Worm (Caenorhabditis elegans) whole organism, late embryonic: ENCODE results near the gene ZK809.1.

Experiments used
- ceh-24 ChIP-seq: sonication (generic microtip); optimal IDR thresholded peaks from 2 replicates; lab custom pipeline; 2016; ENCODE audit warnings: mild to moderate bottlenecking, missing genetic modification characterization, missing compliant biosample characterization
- ceh-45 ChIP-seq: fragments of 200-800 bp; sonication (Bioruptor generic); IDR thresholded peaks from 2 replicates; pipeline ENCODE4 v1.3.6; 2022; ENCODE audit warnings: missing genetic modification reagents, missing genetic modification characterization, missing compliant biosample characterization
- dmd-4 ChIP-seq: sonication (generic microtip); optimal IDR thresholded peaks from 2 replicates; lab custom pipeline; 2016; ENCODE audit warnings: borderline replicate concordance, missing genetic modification characterization, missing compliant biosample characterization
- fkh-6 ChIP-seq: sonication (generic microtip); optimal IDR thresholded peaks from 2 replicates; lab custom pipeline; 2016; ENCODE audit warnings: missing genetic modification characterization, missing compliant biosample characterization
- hlh-13 ChIP-seq: fragments of 200-800 bp; sonication (Bioruptor generic); optimal IDR thresholded peaks from 2 replicates; lab custom pipeline; 2018; ENCODE audit warnings: mild to moderate bottlenecking, missing genetic modification characterization, missing compliant biosample characterization
- hlh-30 ChIP-seq: sonication (generic microtip); optimal IDR thresholded peaks from 2 replicates; lab custom pipeline; 2017; ENCODE audit warnings: antibody characterized with exemption, missing genetic modification characterization, missing compliant biosample characterization; ENCODE audit not compliant: insufficient read depth
- mec-3 ChIP-seq: sonication (generic microtip); optimal IDR thresholded peaks from 2 replicates; lab custom pipeline; 2016; ENCODE audit warnings: borderline replicate concordance, missing genetic modification characterization, missing compliant biosample characterization
- nhr-11 ChIP-seq: fragments of 150-350 bp; optimal IDR thresholded peaks from 2 replicates; lab custom pipeline; 2014; ENCODE audit warnings: missing biosample characterization, missing genetic modification characterization
- pat-9 ChIP-seq: fragments of 200-800 bp; sonication (Bioruptor generic); optimal IDR thresholded peaks from 2 replicates; lab custom pipeline; 2018; ENCODE audit warnings: mild to moderate bottlenecking, missing genetic modification characterization, moderate library complexity, missing compliant biosample characterization
- pha-4 ChIP-seq: fragments of 150-350 bp; optimal IDR thresholded peaks from 2 replicates; lab custom pipeline; 2018; ENCODE audit warnings: missing biosample characterization, missing genetic modification reagents, missing genetic modification characterization
- sox-4 ChIP-seq: sonication (generic microtip); optimal IDR thresholded peaks from 2 replicates; lab custom pipeline; 2017; ENCODE audit warnings: mild to moderate bottlenecking, missing genetic modification characterization, inconsistent platforms, missing compliant biosample characterization
- unc-55 ChIP-seq: sonication (generic microtip); optimal IDR thresholded peaks from 2 replicates; lab custom pipeline; 2017; ENCODE audit warnings: missing biosample characterization, missing genetic modification reagents, missing genetic modification characterization
- unc-86 ChIP-seq: sonication (generic microtip); optimal IDR thresholded peaks from 2 replicates; lab custom pipeline; 2016; ENCODE audit warnings: missing genetic modification characterization, missing compliant biosample characterization
- ztf-16 ChIP-seq: sonication (generic microtip); optimal IDR thresholded peaks from 2 replicates; lab custom pipeline; 2017; ENCODE audit warnings: missing genetic modification characterization, missing compliant biosample characterization

DNA sequence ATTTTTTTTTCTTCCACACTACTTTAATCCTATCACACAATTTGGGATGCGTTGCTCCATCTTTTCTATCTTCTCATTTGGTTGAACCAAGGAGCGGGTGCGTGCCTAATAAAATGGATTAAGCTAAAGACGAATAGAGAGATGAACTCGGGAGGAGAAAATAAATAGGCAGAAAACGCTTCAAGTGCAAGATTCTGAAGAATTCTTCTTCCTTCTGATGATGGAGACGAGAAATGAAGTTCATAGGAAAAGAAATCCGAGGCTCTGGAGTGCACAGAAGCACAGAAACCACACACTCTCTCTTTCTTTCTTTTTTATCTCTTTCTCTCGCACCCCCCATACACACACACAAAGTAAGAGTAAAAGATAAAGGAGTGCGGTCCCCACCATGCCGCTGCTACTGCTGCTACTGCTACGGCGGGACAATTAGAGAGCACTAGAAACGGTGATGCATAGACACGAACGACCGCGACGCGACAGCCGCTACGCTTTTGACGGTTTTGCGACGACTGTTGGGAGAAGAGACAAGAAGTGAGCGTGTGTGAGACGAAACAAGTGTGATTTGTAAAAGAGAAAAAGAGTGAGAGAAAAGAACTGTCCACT is 50.3 kb downstream of the ZK809.1 start:
- peak; percentile 46 for TF ChIP-seq ztf-16 (tag; lab: Kevin White, UChicago)
- no peak for TF ChIP-seq fkh-6 (tag; lab: Kevin White, UChicago)
- TF ChIP-seq ceh-24 (tag; lab: Kevin White, UChicago), result no peak
- TF ChIP-seq mec-3, result no peak
- no peak for TF ChIP-seq dmd-4 (tag; lab: Kevin White, UChicago)
- TF ChIP-seq pat-9 (tag; lab: Kevin White, UChicago), result no peak
- TF ChIP-seq nhr-11, result no peak
- no peak for TF ChIP-seq hlh-30 (tag; lab: Kevin White, UChicago)
- no peak for TF ChIP-seq ceh-45 (GFP tag; lab: Robert Waterston, UW)
- TF ChIP-seq pha-4 (tag; lab: Kevin White, UChicago), result no peak
- TF ChIP-seq sox-4, result no peak
- TF ChIP-seq hlh-13, result no peak
- TF ChIP-seq unc-86 (tag; lab: Kevin White, UChicago), result no peak
- TF ChIP-seq unc-55 (GFP tag; lab: Kevin White, UChicago), result peak; percentile 62
